Worm (Caenorhabditis elegans) whole organism, L4 larva: ENCODE data around the gene C14A6.13.

ENCODE experiments used
- R02D3.7 ChIP-seq: fragments of 150-350 bp; sonication (generic microtip); optimal IDR thresholded peaks from 3 replicates; lab custom pipeline; 2014; ENCODE audit warnings: missing biosample characterization, missing genetic modification characterization
- ZK546.5 ChIP-seq, 2 experiments: sonication (generic microtip); optimal IDR thresholded peaks; 2 replicates each; lab custom pipeline; 2017; ENCODE audit warnings: missing biosample characterization in 2 of 2, missing genetic modification characterization in 2 of 2
- aha-1 ChIP-seq: fragments of 150-350 bp; peaks from one replicate; lab custom pipeline; 2014; ENCODE audit warnings: missing biosample characterization, missing genetic modification characterization
- daf-19 ChIP-seq: fragments of 200-800 bp; sonication (Bioruptor generic); conservative IDR thresholded peaks from 2 replicates; pipeline ENCODE4 v1.3.6; 2022; ENCODE audit warnings: missing genetic modification characterization, missing compliant biosample characterization
- fos-1 ChIP-seq: fragments of 150-350 bp; optimal IDR thresholded peaks from 2 replicates; lab custom pipeline; 2014; ENCODE audit warnings: missing biosample characterization, missing genetic modification characterization
- zfp-3 ChIP-seq: fragments of 200-800 bp; sonication (Bioruptor generic); conservative IDR thresholded peaks from 2 replicates; pipeline ENCODE4 v1.3.6; 2022; ENCODE audit warnings: missing genetic modification reagents, missing genetic modification characterization, missing compliant biosample characterization

DNA sequence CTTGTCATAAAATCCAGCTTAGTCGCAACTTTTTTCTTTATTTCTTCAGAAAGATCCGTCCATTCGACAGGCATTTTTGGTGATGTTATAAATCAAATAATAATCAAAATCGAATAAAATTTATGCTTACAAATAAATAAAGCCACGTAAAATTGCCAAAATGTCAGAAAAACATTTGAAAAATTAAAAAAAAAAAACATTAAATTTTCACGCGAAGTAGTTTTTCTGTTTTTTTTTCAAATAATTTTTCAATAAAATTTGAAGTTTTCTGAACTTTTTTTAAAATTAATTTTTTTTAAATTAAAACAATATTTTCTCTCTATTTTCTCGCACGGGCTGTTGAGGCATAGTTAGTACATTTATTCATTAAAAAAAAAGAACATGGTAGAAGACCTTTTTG, 17.5 kb upstream of the C14A6.13 start, which contains the start of gene C31G12.4:
- TF ChIP-seq R02D3.7 (tag; lab: Kevin White, UChicago) (no peak), ZK546.5 (tag; optimal IDR thresholded peaks at IDR 0.05; lab: Kevin White, UChicago) (no peak), zfp-3 (GFP tag; lab: Robert Waterston, UW) (no peak), daf-19 (GFP tag; lab: Robert Waterston, UW) (no peak), fos-1 (tag; lab: Kevin White, UChicago) (no peak), aha-1 (tag; lab: Kevin White, UChicago) (no peak)
